Worm (Caenorhabditis elegans): ENCODE results near the gene gob-1.

DNA sequence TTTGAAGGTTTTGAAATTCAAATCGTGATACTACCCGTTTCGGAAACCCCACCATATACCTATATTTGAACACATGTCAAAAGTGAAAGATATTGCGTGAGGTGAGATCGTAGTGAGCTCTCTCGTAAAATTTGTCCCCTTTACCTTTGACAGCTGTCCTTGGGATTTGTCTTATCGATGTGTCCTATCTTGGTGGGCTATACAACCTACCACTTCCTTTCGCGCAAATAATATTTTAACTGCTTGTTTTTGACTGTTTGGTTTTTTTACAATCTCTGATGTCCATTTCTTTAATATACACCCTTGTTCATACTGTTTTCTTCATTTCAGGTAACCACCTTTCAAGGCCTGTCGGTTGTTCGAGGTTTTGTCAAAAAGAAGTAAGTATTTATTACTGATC, 16.3 kb downstream of the gob-1 start, which contains the start of gene eat-20:
- TF ChIP-seq nhr-11 (tag; optimal IDR thresholded peaks at IDR 0.05) (no peak), ceh-18 (tag; optimal IDR thresholded peaks at IDR 0.05) (no peak), Y22D7AL.16 (tag; optimal IDR thresholded peaks at IDR 0.05) (no peak)

All from whole organism, late embryonic.